Fruit fly (Drosophila melanogaster) whole organism, embryonic: Measurements from ENCODE around the gene GstD5.

Experiments used
- CG15696 ChIP-seq: fragments of 200-800 bp; sonication (Bioruptor generic); optimal IDR thresholded peaks from 2 replicates; lab custom pipeline; 2019; ENCODE audit warnings: missing biosample characterization, mild to moderate bottlenecking, missing genetic modification characterization, moderate library complexity
- CG4854 ChIP-seq: fragments of 200-800 bp; sonication (Bioruptor generic); optimal IDR thresholded peaks from 2 replicates; lab custom pipeline; 2016; ENCODE audit warnings: missing biosample characterization, missing genetic modification characterization, inconsistent platforms
- D19B ChIP-seq: fragments of 200-800 bp; sonication (Bioruptor generic); optimal IDR thresholded peaks from 2 replicates; lab custom pipeline; 2017; ENCODE audit warnings: missing biosample characterization, mild to moderate bottlenecking, missing genetic modification characterization
- oc ChIP-seq: fragments of 200-800 bp; sonication (Bioruptor generic); optimal IDR thresholded peaks from 2 replicates; lab custom pipeline; 2018; ENCODE audit warnings: missing biosample characterization, mild to moderate bottlenecking, missing genetic modification characterization, moderate library complexity

- no peak for TF ChIP-seq D19B (GFP tag; lab: Kevin White, UChicago)
- TF ChIP-seq CG15696 = no peak
- TF ChIP-seq CG4854 = no peak
- no peak for TF ChIP-seq oc (tag; lab: Kevin White, UChicago)
Observed at dm6 chr3R:12378200-12378599, 2.7 kb downstream of the GstD5 start, which contains the start of gene GstD7.
